Worm (Caenorhabditis elegans) whole organism, L1 larva: Measurements from ENCODE around the gene ptp-5.2.

Source experiments
- C04F5.9 ChIP-seq: sonication (generic microtip); optimal IDR thresholded peaks from 2 replicates; lab custom pipeline; 2016; ENCODE audit warnings: missing genetic modification characterization, missing compliant biosample characterization
- C16A3.4 ChIP-seq: fragments of 150-350 bp; optimal IDR thresholded peaks from 2 replicates; lab custom pipeline; 2014; ENCODE audit warnings: missing biosample characterization, missing genetic modification characterization
- F16B12.6 ChIP-seq: fragments of 150-350 bp; optimal IDR thresholded peaks from 2 replicates; lab custom pipeline; 2014; ENCODE audit warnings: missing biosample characterization, missing genetic modification characterization
- aha-1 ChIP-seq: fragments of 150-350 bp; optimal IDR thresholded peaks from 2 replicates; lab custom pipeline; 2014; ENCODE audit warnings: missing biosample characterization, missing genetic modification characterization
- alr-1 ChIP-seq: fragments of 200-800 bp; sonication (Bioruptor generic); optimal IDR thresholded peaks from 2 replicates; lab custom pipeline; 2018; ENCODE audit warnings: borderline replicate concordance, mild to moderate bottlenecking, missing genetic modification characterization, missing compliant biosample characterization
- ama-1 ChIP-seq: fragments of 150-350 bp; optimal IDR thresholded peaks from 2 replicates; lab custom pipeline; 2014
- blmp-1 ChIP-seq: fragments of 150-350 bp; optimal IDR thresholded peaks from 2 replicates; lab custom pipeline; 2014; ENCODE audit warnings: missing biosample characterization, missing genetic modification characterization
- ceh-8 ChIP-seq: fragments of 200-800 bp; sonication (Bioruptor generic); optimal IDR thresholded peaks from 2 replicates; lab custom pipeline; 2018; ENCODE audit warnings: mild to moderate bottlenecking, missing genetic modification characterization, moderate library complexity, missing compliant biosample characterization
- ceh-90 ChIP-seq: sonication (generic microtip); optimal IDR thresholded peaks from 2 replicates; lab custom pipeline; 2016; ENCODE audit warnings: missing genetic modification characterization, missing compliant biosample characterization
- ces-1 ChIP-seq: fragments of 150-350 bp; optimal IDR thresholded peaks from 2 replicates; lab custom pipeline; 2014; ENCODE audit warnings: missing biosample characterization, missing genetic modification reagents, missing genetic modification characterization
- dpl-1 ChIP-seq, 3 experiments: fragments of 150-350 bp in 2 of 3; sonication (generic microtip) in 1 of 3; optimal IDR thresholded peaks; 2 replicates each; lab custom pipeline; 2014 to 2017; ENCODE audit warnings: missing biosample characterization in 3 of 3, missing genetic modification characterization in 3 of 3, missing genetic modification reagents in 3 of 3
- efl-1 ChIP-seq, 4 experiments: fragments of 150-350 bp; optimal IDR thresholded peaks in 3 of 4; peaks in 1 of 4; 1 replicate in 1 of 4; 2 replicates in 3 of 4; lab custom pipeline; 2014; ENCODE audit warnings: missing biosample characterization in 2 of 4, missing genetic modification characterization in 2 of 4, missing genetic modification reagents in 2 of 4
- efl-3 ChIP-seq: fragments of 200-800 bp; sonication (Bioruptor generic); optimal IDR thresholded peaks from 2 replicates; lab custom pipeline; 2018; ENCODE audit warnings: mild to moderate bottlenecking, missing genetic modification characterization, missing compliant biosample characterization
- egl-27 ChIP-seq, 2 experiments: fragments of 150-350 bp in 1 of 2; sonication (generic microtip); optimal IDR thresholded peaks; 3 replicates each; lab custom pipeline; 2017 to 2018; ENCODE audit warnings: missing biosample characterization in 2 of 2, missing genetic modification characterization in 2 of 2, missing genetic modification reagents in 2 of 2
- ets-5 ChIP-seq: fragments of 200-800 bp; sonication (Bioruptor generic); IDR thresholded peaks from 2 replicates; pipeline ENCODE4 v1.3.6; 2022; ENCODE audit warnings: missing genetic modification characterization, missing compliant biosample characterization
- fkh-10 ChIP-seq: sonication (generic microtip); optimal IDR thresholded peaks from 2 replicates; lab custom pipeline; 2017; ENCODE audit warnings: missing biosample characterization, missing genetic modification reagents, missing genetic modification characterization
- fkh-4 ChIP-seq: sonication (generic microtip); optimal IDR thresholded peaks from 2 replicates; lab custom pipeline; 2016; ENCODE audit warnings: missing compliant biosample characterization, missing genetic modification characterization, borderline replicate concordance
- fos-1 ChIP-seq: fragments of 150-350 bp; optimal IDR thresholded peaks from 2 replicates; lab custom pipeline; 2014; ENCODE audit warnings: missing biosample characterization, missing genetic modification characterization
- hlh-4 ChIP-seq: sonication (generic microtip); optimal IDR thresholded peaks from 2 replicates; lab custom pipeline; 2016; ENCODE audit warnings: mild to moderate bottlenecking, missing genetic modification characterization, missing compliant biosample characterization
- irx-1 ChIP-seq: sonication (generic microtip); optimal IDR thresholded peaks from 2 replicates; lab custom pipeline; 2016; ENCODE audit warnings: missing genetic modification characterization, missing compliant biosample characterization
- jun-1 ChIP-seq: fragments of 150-350 bp; optimal IDR thresholded peaks from 2 replicates; lab custom pipeline; 2014; ENCODE audit warnings: missing biosample characterization, missing genetic modification reagents, missing genetic modification characterization
- lin-15B ChIP-seq: fragments of 150-350 bp; sonication (generic microtip); optimal IDR thresholded peaks from 3 replicates; lab custom pipeline; 2014; ENCODE audit warnings: missing biosample characterization, missing genetic modification characterization
- lin-35 ChIP-seq, 2 experiments: fragments of 150-350 bp; optimal IDR thresholded peaks; 2 replicates each; lab custom pipeline; 2014; ENCODE audit warnings: missing biosample characterization in 2 of 2, missing genetic modification characterization in 2 of 2, missing genetic modification reagents in 2 of 2
- lin-39 ChIP-seq: fragments of 150-350 bp; optimal IDR thresholded peaks from 2 replicates; lab custom pipeline; 2014; ENCODE audit warnings: missing biosample characterization, missing genetic modification reagents, missing genetic modification characterization
- lsy-2 ChIP-seq, 2 experiments: fragments of 150-350 bp; optimal IDR thresholded peaks; 2 replicates each; lab custom pipeline; 2014; ENCODE audit warnings: missing biosample characterization in 2 of 2, missing genetic modification characterization in 2 of 2
- mab-9 ChIP-seq: fragments of 200-800 bp; sonication (Bioruptor generic); IDR thresholded peaks from 2 replicates; pipeline ENCODE4 v1.3.6; 2022; ENCODE audit warnings: missing genetic modification reagents, missing genetic modification characterization, missing compliant biosample characterization
- mdl-1 ChIP-seq, 2 experiments: fragments of 150-350 bp; optimal IDR thresholded peaks; 2 replicates each; lab custom pipeline; 2014 to 2017; ENCODE audit warnings: missing biosample characterization in 2 of 2, missing genetic modification characterization in 2 of 2, inconsistent platforms in 1 of 2
- nhr-11 ChIP-seq: fragments of 150-350 bp; optimal IDR thresholded peaks from 2 replicates; lab custom pipeline; 2014; ENCODE audit warnings: missing biosample characterization, missing genetic modification characterization
- nhr-19 ChIP-seq: fragments of 200-800 bp; sonication (Bioruptor generic); conservative IDR thresholded peaks from 2 replicates; pipeline ENCODE4 v1.3.6; 2022; ENCODE audit warnings: missing genetic modification characterization, missing compliant biosample characterization
- nhr-237 ChIP-seq: fragments of 150-350 bp; optimal IDR thresholded peaks from 2 replicates; lab custom pipeline; 2014; ENCODE audit warnings: missing biosample characterization, missing genetic modification characterization
- nhr-71 ChIP-seq: sonication (generic microtip); optimal IDR thresholded peaks from 2 replicates; lab custom pipeline; 2016; ENCODE audit warnings: mild to moderate bottlenecking, missing genetic modification characterization, moderate library complexity, missing compliant biosample characterization
- nhr-90 ChIP-seq: sonication (generic microtip); optimal IDR thresholded peaks from 2 replicates; lab custom pipeline; 2016; ENCODE audit warnings: mild to moderate bottlenecking, missing genetic modification characterization, missing compliant biosample characterization; ENCODE audit not compliant: poor library complexity
- pqm-1 ChIP-seq: sonication (generic microtip); optimal IDR thresholded peaks from 3 replicates; lab custom pipeline; 2017; ENCODE audit warnings: missing biosample characterization, missing genetic modification characterization
- snpc-4 ChIP-seq: fragments of 150-350 bp; optimal IDR thresholded peaks from 2 replicates; lab custom pipeline; 2014; ENCODE audit warnings: missing biosample characterization, missing genetic modification characterization
- snu-23 ChIP-seq: sonication (generic microtip); optimal IDR thresholded peaks from 2 replicates; lab custom pipeline; 2016; ENCODE audit warnings: missing genetic modification characterization, missing compliant biosample characterization
- sox-4 ChIP-seq: sonication (generic microtip); optimal IDR thresholded peaks from 2 replicates; lab custom pipeline; 2016; ENCODE audit warnings: missing genetic modification characterization, missing compliant biosample characterization
- tlp-1 ChIP-seq: fragments of 150-350 bp; optimal IDR thresholded peaks from 2 replicates; lab custom pipeline; 2014; ENCODE audit warnings: missing biosample characterization, missing genetic modification characterization
- unc-130 ChIP-seq: fragments of 150-350 bp; optimal IDR thresholded peaks from 2 replicates; lab custom pipeline; 2017; ENCODE audit warnings: missing biosample characterization, missing genetic modification characterization, inconsistent platforms
- unc-86 ChIP-seq: sonication (generic microtip); optimal IDR thresholded peaks from 2 replicates; lab custom pipeline; 2016; ENCODE audit warnings: missing genetic modification characterization, missing compliant biosample characterization
- unc-98 ChIP-seq: fragments of 200-800 bp; sonication (Bioruptor generic); IDR thresholded peaks from 2 replicates; pipeline ENCODE4 v1.3.6; 2022; ENCODE audit warnings: missing genetic modification characterization, missing compliant biosample characterization
- xbp-1 ChIP-seq: sonication (generic microtip); optimal IDR thresholded peaks from 2 replicates; lab custom pipeline; 2016; ENCODE audit warnings: missing genetic modification characterization, missing compliant biosample characterization
- zip-4 ChIP-seq: fragments of 200-800 bp; sonication (Bioruptor generic); optimal IDR thresholded peaks from 2 replicates; lab custom pipeline; 2018; ENCODE audit warnings: mild to moderate bottlenecking, missing genetic modification characterization, moderate library complexity, missing compliant biosample characterization
- ztf-11 ChIP-seq, 2 experiments: sonication (generic microtip); optimal IDR thresholded peaks; 2 replicates each; lab custom pipeline; 2016 to 2017; ENCODE audit warnings: missing genetic modification characterization in 2 of 2, missing biosample characterization in 1 of 2, missing compliant biosample characterization in 1 of 2
- ztf-4 ChIP-seq: fragments of 150-350 bp; optimal IDR thresholded peaks from 2 replicates; lab custom pipeline; 2014; ENCODE audit warnings: missing biosample characterization, missing genetic modification characterization

ptp-5.2 gene

DNA sequence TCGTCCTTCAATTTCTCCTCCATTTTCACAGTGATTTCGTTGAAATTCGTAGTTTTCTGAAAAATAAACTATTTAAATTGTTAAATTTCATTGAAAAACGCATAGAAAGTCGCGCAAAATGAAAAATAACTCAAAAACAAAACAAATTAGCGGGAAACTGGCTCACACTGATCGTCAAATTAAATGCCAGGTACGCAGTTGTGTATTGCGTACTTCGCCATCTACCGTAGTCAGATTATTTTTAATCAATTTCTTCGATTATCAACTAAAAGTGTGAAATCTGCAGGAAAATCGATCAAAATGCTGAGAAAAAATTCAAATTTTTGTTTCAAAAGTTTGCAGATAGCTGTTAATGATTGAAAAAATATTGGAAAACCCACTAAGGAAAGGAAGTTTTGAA lies 5.8 kb downstream of the ptp-5.2 start, which contains the start of gene Y57G11C.499:
TSS of gene Y57G11C.499 (minus strand) at position 23 of the 400 bp plus-strand sequence.
- no peak for TF ChIP-seq unc-98 (GFP tag; lab: Robert Waterston, UW)
- TF ChIP-seq lin-35 (GFP tag; optimal IDR thresholded peaks at IDR 0.05; lab: Kevin White, UChicago): no peak
- TF ChIP-seq alr-1 (tag; lab: Kevin White, UChicago): no peak
- TF ChIP-seq lin-39 (tag; lab: Kevin White, UChicago): no peak
- no peak for TF ChIP-seq dpl-1 (GFP tag; optimal IDR thresholded peaks at IDR 0.05; lab: Kevin White, UChicago)
- TF ChIP-seq nhr-19 (GFP tag; lab: Robert Waterston, UW): no peak
- TF ChIP-seq lsy-2 (tag; optimal IDR thresholded peaks at IDR 0.05; lab: Kevin White, UChicago): no peak
- no peak for TF ChIP-seq C16A3.4
- TF ChIP-seq fkh-10 (GFP tag; lab: Kevin White, UChicago): no peak
- no peak for TF ChIP-seq nhr-11 (tag; lab: Kevin White, UChicago)
- TF ChIP-seq ztf-11 (tag; optimal IDR thresholded peaks at IDR 0.05; lab: Kevin White, UChicago): no peak
- no peak for TF ChIP-seq C04F5.9
- TF ChIP-seq ces-1 (GFP tag; lab: Kevin White, UChicago): no peak
- no peak for TF ChIP-seq F16B12.6 (tag; lab: Kevin White, UChicago)
- no peak for TF ChIP-seq efl-3
- no peak for TF ChIP-seq snu-23
- TF ChIP-seq snpc-4: no peak
- TF ChIP-seq egl-27 (tag; optimal IDR thresholded peaks at IDR 0.05; lab: Kevin White, UChicago): no peak
- no peak for TF ChIP-seq nhr-71 (tag; lab: Kevin White, UChicago)
- TF ChIP-seq fkh-4 (tag; lab: Kevin White, UChicago): no peak

- TF ChIP-seq aha-1 (tag; lab: Kevin White, UChicago) (no peak), lin-15B (tag; lab: Kevin White, UChicago) (no peak), unc-86 (tag; lab: Kevin White, UChicago) (no peak), mdl-1 (tag; optimal IDR thresholded peaks at IDR 0.05; lab: Kevin White, UChicago) (no peak), tlp-1 (tag; lab: Kevin White, UChicago) (no peak), unc-98 (GFP tag; lab: Robert Waterston, UW) (no peak), mab-9 (no peak), pqm-1 (tag; lab: Kevin White, UChicago) (no peak), snpc-4 (no peak), dpl-1 (GFP tag; optimal IDR thresholded peaks at IDR 0.05; lab: Kevin White, UChicago) (no peak), F16B12.6 (tag; lab: Kevin White, UChicago) (no peak), unc-130 (tag; lab: Kevin White, UChicago) (no peak), nhr-90 (tag; lab: Kevin White, UChicago) (no peak), xbp-1 (tag; lab: Kevin White, UChicago) (no peak), ceh-8 (GFP tag; lab: Kevin White, UChicago) (no peak), efl-1 (optimal IDR thresholded peaks at IDR 0.05; lab: Kevin White, UChicago) (no peak), efl-1 (GFP tag; optimal IDR thresholded peaks at IDR 0.05 in 1 of 2; lab: Kevin White, UChicago) (no peak)
These were observed 18.8 kb downstream of the ptp-5.2 start for ce11 chrIV:14741926-14742325.

ce11 chrIV:14729272-14729671 lies 31.5 kb downstream of the ptp-5.2 start:
- TF ChIP-seq jun-1 (tag; lab: Kevin White, UChicago) (no peak), ces-1 (GFP tag; lab: Kevin White, UChicago) (no peak), ceh-90 (tag; lab: Kevin White, UChicago) (no peak), sox-4 (no peak), blmp-1 (tag; lab: Kevin White, UChicago) (no peak), fos-1 (tag; lab: Kevin White, UChicago) (no peak), irx-1 (tag; lab: Kevin White, UChicago) (no peak), ztf-4 (tag; lab: Kevin White, UChicago) (no peak), hlh-4 (tag; lab: Kevin White, UChicago) (no peak), nhr-237 (tag; lab: Kevin White, UChicago) (no peak), C04F5.9 (no peak), zip-4 (no peak), ama-1 (lab: Kevin White, UChicago) (no peak), ets-5 (GFP tag; lab: Robert Waterston, UW) (no peak)
- TF ChIP-seq, all 84 proteins: peak for 0
